Fruit fly (Drosophila melanogaster): ENCODE results near the gene Wnk.

Gene Wnk

dm6 chr3L:21524071-21524889, 30.4 kb downstream of the Wnk start:
- TF ChIP-seq EcR (GFP tag; optimal IDR thresholded peaks at IDR 0.05) (no peak), CG8478 (optimal IDR thresholded peaks at IDR 0.05) (no peak), usp (GFP tag; optimal IDR thresholded peaks at IDR 0.05) (no peak), Dll (optimal IDR thresholded peaks at IDR 0.05) (no peak), psq (optimal IDR thresholded peaks at IDR 0.05) (no peak), pan (optimal IDR thresholded peaks at IDR 0.05) (no peak)

- TF ChIP-seq pan (optimal IDR thresholded peaks at IDR 0.05) = no peak
- TF ChIP-seq psq (optimal IDR thresholded peaks at IDR 0.05) = no peak
- no peak for TF ChIP-seq Dll (optimal IDR thresholded peaks at IDR 0.05)
- TF ChIP-seq usp (GFP tag; optimal IDR thresholded peaks at IDR 0.05) = no peak
- no peak for TF ChIP-seq EcR (GFP tag; optimal IDR thresholded peaks at IDR 0.05)
- TF ChIP-seq CG8478 (optimal IDR thresholded peaks at IDR 0.05) = no peak
Observed at dm6 chr3L:21523059-21523836, 31.5 kb downstream of the Wnk start, which contains the start of gene CG7611. CG7611 (plus strand) TSS chr3L:21523186.

dm6 chr3L:21518345-21518744, 36.4 kb downstream of the Wnk start:
- TF ChIP-seq EcR (GFP tag; optimal IDR thresholded peaks at IDR 0.05) (no peak), CG8478 (optimal IDR thresholded peaks at IDR 0.05) (no peak), psq (optimal IDR thresholded peaks at IDR 0.05) (no peak), usp (GFP tag; optimal IDR thresholded peaks at IDR 0.05) (no peak), Dll (optimal IDR thresholded peaks at IDR 0.05) (no peak), pan (optimal IDR thresholded peaks at IDR 0.05) (no peak)

dm6 chr3L:21516716-21517266, 37.9 kb downstream of the Wnk start:
- no peak for TF ChIP-seq Dll (optimal IDR thresholded peaks at IDR 0.05)
- no peak for TF ChIP-seq CG8478 (optimal IDR thresholded peaks at IDR 0.05)
- TF ChIP-seq usp (GFP tag; optimal IDR thresholded peaks at IDR 0.05) = no peak
- TF ChIP-seq pan (optimal IDR thresholded peaks at IDR 0.05) = no peak
- no peak for TF ChIP-seq psq (optimal IDR thresholded peaks at IDR 0.05)
- TF ChIP-seq EcR (GFP tag; optimal IDR thresholded peaks at IDR 0.05) = no peak

dm6 chr3L:21515823-21516715, 38.7 kb downstream of the Wnk start, which contains the start of the genes SAK and Cdk12:
SAK (minus strand) TSS chr3L:21515887.
Cdk12 (plus strand) TSS chr3L:21516306.
- TF ChIP-seq usp (GFP tag; optimal IDR thresholded peaks at IDR 0.05) (no peak), psq (optimal IDR thresholded peaks at IDR 0.05) (no peak), pan (optimal IDR thresholded peaks at IDR 0.05) (no peak), CG8478 (optimal IDR thresholded peaks at IDR 0.05) (no peak), EcR (GFP tag; optimal IDR thresholded peaks at IDR 0.05) (no peak), Dll (optimal IDR thresholded peaks at IDR 0.05) (no peak)

- TF ChIP-seq usp (GFP tag; optimal IDR thresholded peaks at IDR 0.05) (no peak), EcR (GFP tag; optimal IDR thresholded peaks at IDR 0.05) (no peak), pan (optimal IDR thresholded peaks at IDR 0.05) (no peak), psq (optimal IDR thresholded peaks at IDR 0.05) (no peak), Dll (optimal IDR thresholded peaks at IDR 0.05) (no peak), CG8478 (optimal IDR thresholded peaks at IDR 0.05) (no peak)
Observed at dm6 chr3L:21509488-21510122, 45.1 kb downstream of the Wnk start.

dm6 chr3L:21508621-21509020, 46.1 kb downstream of the Wnk start:
- TF ChIP-seq psq (optimal IDR thresholded peaks at IDR 0.05) = no peak
- TF ChIP-seq EcR (GFP tag; optimal IDR thresholded peaks at IDR 0.05) = peak in 1 of 2 experiments; percentile 57

dm6 chr3L:21507955-21508354, 46.8 kb downstream of the Wnk start:
- TF ChIP-seq Dll (optimal IDR thresholded peaks at IDR 0.05) (no peak), pan (optimal IDR thresholded peaks at IDR 0.05) (peak; percentile 7), psq (optimal IDR thresholded peaks at IDR 0.05) (no peak)

dm6 chr3L:21507354-21507928, 47.3 kb downstream of the Wnk start, which contains the start of the genes Glg1 and M6:
Glg1 (minus strand) TSS chr3L:21507538.
M6 (plus strand) TSS chr3L:21507852.
- TF ChIP-seq EcR (GFP tag; optimal IDR thresholded peaks at IDR 0.05) = no peak

dm6 chr3L:21501928-21502327, 52.8 kb downstream of the Wnk start:
- no peak for TF ChIP-seq usp (GFP tag; optimal IDR thresholded peaks at IDR 0.05)
- no peak for TF ChIP-seq pan (optimal IDR thresholded peaks at IDR 0.05)
- TF ChIP-seq Dll (optimal IDR thresholded peaks at IDR 0.05) = no peak
- no peak for TF ChIP-seq EcR (GFP tag; optimal IDR thresholded peaks at IDR 0.05)
- TF ChIP-seq CG8478 (optimal IDR thresholded peaks at IDR 0.05) = no peak
- no peak for TF ChIP-seq psq (optimal IDR thresholded peaks at IDR 0.05)

dm6 chr3L:21501172-21501571, 53.6 kb downstream of the Wnk start, which contains the start of gene Est-Q:
Est-Q (plus strand) TSS chr3L:21501421.
- no peak for TF ChIP-seq Dll (optimal IDR thresholded peaks at IDR 0.05)

Data from whole organism.